1 fruit fly cellular context compared by ENCODE assay signal in genomic region chr3R:23396548-23397294, dm6.
A peak's percentile ranks its signal among the peaks of the same experiment; 100 is the strongest.
TF ChIP-seq lines count a peak whose summit lies in the region.

No protein-coding gene starts in this region.

TF ChIP-seq in whole organism, embryonic, 481 proteins besides CTCF, POLR2A, EP300 and RAD21 (continued from another document and continues in another):
- TF ChIP-seq peb (GFP tag; IDR thresholded peaks at IDR 0.05; lab: Robert Waterston, UW) (no peak), sima (GFP tag; optimal IDR thresholded peaks at IDR 0.05; lab: Kevin White, UChicago) (no peak), ci (GFP tag; IDR thresholded peaks at IDR 0.05; lab: Robert Waterston, UW) (peak; percentile 75), Dll (GFP tag; IDR thresholded peaks at IDR 0.05; lab: Robert Waterston, UW; ENCODE audit: partially characterized antibody) (no peak), Blimp-1 (GFP tag; optimal IDR thresholded peaks at IDR 0.05; lab: Kevin White, UChicago) (peak; percentile 17), dati (GFP tag; IDR thresholded peaks at IDR 0.05; lab: Robert Waterston, UW) (no peak), CG14014 (GFP tag; IDR thresholded peaks at IDR 0.05; lab: Robert Waterston, UW) (no peak), NC2α (GFP tag; optimal IDR thresholded peaks at IDR 0.05; lab: Kevin White, UChicago) (no peak), CG2678 (tag; optimal IDR thresholded peaks at IDR 0.05; lab: Kevin White, UChicago) (no peak), CG33213 (GFP tag; optimal IDR thresholded peaks at IDR 0.05; lab: Kevin White, UChicago) (no peak), cwo (GFP tag; optimal IDR thresholded peaks at IDR 0.05; lab: Kevin White, UChicago) (no peak), CG34224 (GFP tag; IDR thresholded peaks at IDR 0.05; lab: Robert Waterston, UW; ENCODE audit: partially characterized antibody) (no peak), Atf-2 (GFP tag; optimal IDR thresholded peaks at IDR 0.05; lab: Kevin White, UChicago) (no peak), CG8359 (GFP tag; optimal IDR thresholded peaks at IDR 0.05; lab: Kevin White, UChicago; ENCODE audit: borderline replicate concordance) (no peak), GATAe (GFP tag; conservative IDR thresholded peaks at IDR 0.05; lab: Robert Waterston, UW) (no peak), CG6272 (GFP tag; IDR thresholded peaks at IDR 0.05; lab: Robert Waterston, UW) (no peak), CG10979 (tag; optimal IDR thresholded peaks at IDR 0.05; lab: Kevin White, UChicago) (no peak), Dek (tag; optimal IDR thresholded peaks at IDR 0.05; lab: Kevin White, UChicago) (no peak), CG13296 (GFP tag; optimal IDR thresholded peaks at IDR 0.05; lab: Kevin White, UChicago) (no peak), Sox100B (GFP tag; optimal IDR thresholded peaks at IDR 0.05; lab: Kevin White, UChicago) (peak; percentile 20), CG14667 (GFP tag; IDR thresholded peaks at IDR 0.05; lab: Robert Waterston, UW) (no peak), CG13424 (tag; optimal IDR thresholded peaks at IDR 0.05; lab: Kevin White, UChicago) (peak; percentile 47), CG14710 (tag; optimal IDR thresholded peaks at IDR 0.05; lab: Kevin White, UChicago) (no peak), CG6683 (GFP tag; optimal IDR thresholded peaks at IDR 0.05; lab: Kevin White, UChicago) (no peak), HLHmδ (GFP tag; optimal IDR thresholded peaks at IDR 0.05; lab: Kevin White, UChicago) (no peak), dimm (GFP tag; IDR thresholded peaks at IDR 0.05; lab: Robert Waterston, UW) (peak; percentile 21; the same call in 1 of the 2 replicates), CG6765 (GFP tag; optimal IDR thresholded peaks at IDR 0.05; lab: Kevin White, UChicago) (no peak), dmrt99B (tag; optimal IDR thresholded peaks at IDR 0.05; lab: Kevin White, UChicago) (peak; percentile 47), CG18476 (GFP tag; optimal IDR thresholded peaks at IDR 0.05; lab: Kevin White, UChicago) (no peak), CG16815 (GFP tag; optimal IDR thresholded peaks at IDR 0.05; lab: Kevin White, UChicago) (no peak), CG10431 (GFP tag; optimal IDR thresholded peaks at IDR 0.05; lab: Kevin White, UChicago) (no peak), otp (GFP tag; IDR thresholded peaks at IDR 0.05; lab: Robert Waterston, UW) (no peak), E2f1 (GFP tag; IDR thresholded peaks at IDR 0.05; lab: Robert Waterston, UW) (no peak), disco-r (GFP tag; optimal IDR thresholded peaks at IDR 0.05; lab: Kevin White, UChicago) (no peak), Adf1 (GFP tag; IDR thresholded peaks at IDR 0.05; lab: Robert Waterston, UW) (no peak), zen (tag; optimal IDR thresholded peaks at IDR 0.05; lab: Kevin White, UChicago) (no peak), slbo (GFP tag; IDR thresholded peaks at IDR 0.05; lab: Robert Waterston, UW) (peak; percentile 41; the same call in 1 of the 2 replicates), CG8388 (GFP tag; optimal IDR thresholded peaks at IDR 0.05; lab: Kevin White, UChicago) (peak; percentile 33), ranshi (GFP tag; IDR thresholded peaks at IDR 0.05; lab: Robert Waterston, UW) (peak; percentile 32; the same call in 1 of the 2 replicates), MTF-1 (GFP tag; optimal IDR thresholded peaks at IDR 0.05; lab: Kevin White, UChicago; ENCODE audit: borderline replicate concordance) (no peak), Oli (tag; optimal IDR thresholded peaks at IDR 0.05; lab: Kevin White, UChicago) (peak; percentile 56), Rx (GFP tag; IDR thresholded peaks at IDR 0.05; lab: Robert Waterston, UW) (no peak), tup (GFP tag; optimal IDR thresholded peaks at IDR 0.05; lab: Kevin White, UChicago) (no peak), ken (GFP tag; IDR thresholded peaks at IDR 0.05; lab: Robert Waterston, UW) (peak; percentile 20; the same call in 1 of the 3 replicates), wdn (GFP tag; IDR thresholded peaks at IDR 0.05; lab: Robert Waterston, UW) (no peak), Spps (tag; optimal IDR thresholded peaks at IDR 0.05; lab: Kevin White, UChicago) (no peak), CG2712 (tag; optimal IDR thresholded peaks at IDR 0.05; lab: Kevin White, UChicago) (no peak), CG17612 (GFP tag; IDR thresholded peaks at IDR 0.05; lab: Robert Waterston, UW) (no peak), CG4328 (GFP tag; optimal IDR thresholded peaks at IDR 0.05; lab: Kevin White, UChicago) (no peak), CG9727 (GFP tag; optimal IDR thresholded peaks at IDR 0.05; lab: Kevin White, UChicago) (no peak), CG15601 (tag; optimal IDR thresholded peaks at IDR 0.05; lab: Kevin White, UChicago) (peak; percentile 26), Dp (GFP tag; optimal IDR thresholded peaks at IDR 0.05; lab: Kevin White, UChicago) (no peak), Side (GFP tag; optimal IDR thresholded peaks at IDR 0.05; lab: Kevin White, UChicago) (no peak), CG18619 (GFP tag; optimal IDR thresholded peaks at IDR 0.05; lab: Kevin White, UChicago) (no peak), Stat92E (GFP tag; optimal IDR thresholded peaks at IDR 0.05; lab: Kevin White, UChicago) (no peak), Hr78 (GFP tag; optimal IDR thresholded peaks at IDR 0.05; lab: Kevin White, UChicago) (no peak), lilli (GFP tag; optimal IDR thresholded peaks at IDR 0.05; lab: Kevin White, UChicago) (no peak), CG9876 (GFP tag; optimal IDR thresholded peaks at IDR 0.05; lab: Kevin White, UChicago) (no peak), aop (GFP tag; IDR thresholded peaks at IDR 0.05; lab: Robert Waterston, UW) (no peak), HmgD (GFP tag; optimal IDR thresholded peaks at IDR 0.05; lab: Kevin White, UChicago) (no peak), tio (GFP tag; optimal IDR thresholded peaks at IDR 0.05; lab: Kevin White, UChicago) (peak; percentile 14), CG10366 (GFP tag; IDR thresholded peaks at IDR 0.05; lab: Robert Waterston, UW) (peak; percentile 73), Bdp1 (GFP tag; optimal IDR thresholded peaks at IDR 0.05; lab: Kevin White, UChicago) (no peak), exex (tag; optimal IDR thresholded peaks at IDR 0.05; lab: Kevin White, UChicago) (no peak), Atf6 (GFP tag; IDR thresholded peaks at IDR 0.05; lab: Robert Waterston, UW) (no peak; the same call in 1 of the 2 replicates), sob (GFP tag; IDR thresholded peaks at IDR 0.05; lab: Robert Waterston, UW) (no peak), psq (GFP tag; optimal IDR thresholded peaks at IDR 0.05; lab: Kevin White, UChicago) (no peak), dpn (GFP tag; optimal IDR thresholded peaks at IDR 0.05; lab: Kevin White, UChicago) (peak in 1 of 2 experiments; percentile 42), jing (GFP tag; optimal IDR thresholded peaks at IDR 0.05; lab: Kevin White, UChicago) (no peak), Lpt (GFP tag; optimal IDR thresholded peaks at IDR 0.05; lab: Kevin White, UChicago) (no peak), pros (GFP tag; optimal IDR thresholded peaks at IDR 0.05; lab: Kevin White, UChicago) (no peak), CG4707 (GFP tag; optimal IDR thresholded peaks at IDR 0.05; lab: Kevin White, UChicago) (no peak), CG7987 (GFP tag; optimal IDR thresholded peaks at IDR 0.05; lab: Kevin White, UChicago) (no peak), Eip74EF (GFP tag; optimal IDR thresholded peaks at IDR 0.05; lab: Kevin White, UChicago) (no peak), trh (GFP tag; optimal IDR thresholded peaks at IDR 0.05; lab: Kevin White, UChicago) (no peak), az2 (GFP tag; optimal IDR thresholded peaks at IDR 0.05; lab: Kevin White, UChicago) (peak; percentile 45), CG18262 (tag; optimal IDR thresholded peaks at IDR 0.05; lab: Kevin White, UChicago) (no peak), CG18011 (GFP tag; optimal IDR thresholded peaks at IDR 0.05; lab: Kevin White, UChicago) (no peak), CG12071 (GFP tag; optimal IDR thresholded peaks at IDR 0.05; lab: Kevin White, UChicago) (no peak), H2.0 (GFP tag; IDR thresholded peaks at IDR 0.05; lab: Robert Waterston, UW) (peak; percentile 54; the same call in 1 of the 2 replicates), ATbp (GFP tag; optimal IDR thresholded peaks at IDR 0.05; lab: Kevin White, UChicago) (peak; percentile 43), CG2120 (GFP tag; optimal IDR thresholded peaks at IDR 0.05; lab: Kevin White, UChicago) (no peak), CG10267 (tag; optimal IDR thresholded peaks at IDR 0.05; lab: Kevin White, UChicago) (no peak), Gug (GFP tag; IDR thresholded peaks at IDR 0.05; lab: Robert Waterston, UW) (no peak), CG15073 (GFP tag; optimal IDR thresholded peaks at IDR 0.05; lab: Kevin White, UChicago) (no peak), NfI (GFP tag; optimal IDR thresholded peaks at IDR 0.05; lab: Kevin White, UChicago) (no peak), CG33557 (GFP tag; optimal IDR thresholded peaks at IDR 0.05; lab: Kevin White, UChicago) (no peak), CG12219 (GFP tag; optimal IDR thresholded peaks at IDR 0.05; lab: Kevin White, UChicago) (no peak), Asciz (GFP tag; optimal IDR thresholded peaks at IDR 0.05; lab: Kevin White, UChicago) (peak; percentile 11), wek (GFP tag; optimal IDR thresholded peaks at IDR 0.05; lab: Kevin White, UChicago) (no peak), CG5245 (GFP tag; optimal IDR thresholded peaks at IDR 0.05; lab: Kevin White, UChicago) (no peak), CG10959 (GFP tag; IDR thresholded peaks at IDR 0.05; lab: Robert Waterston, UW) (no peak), CG11247 (GFP tag; IDR thresholded peaks at IDR 0.05; lab: Robert Waterston, UW) (no peak), Fer3 (tag; optimal IDR thresholded peaks at IDR 0.05; lab: Kevin White, UChicago) (no peak), CG10209 (GFP tag; optimal IDR thresholded peaks at IDR 0.05; lab: Kevin White, UChicago) (peak; percentile 23), CG13775 (GFP tag; optimal IDR thresholded peaks at IDR 0.05; lab: Kevin White, UChicago) (no peak), kay (GFP tag; optimal IDR thresholded peaks at IDR 0.05; lab: Kevin White, UChicago) (no peak), Doc3 (GFP tag; IDR thresholded peaks at IDR 0.05; lab: Robert Waterston, UW; ENCODE audit: partially characterized antibody) (no peak), sna (GFP tag; IDR thresholded peaks at IDR 0.05; lab: Robert Waterston, UW; ENCODE audit: partially characterized antibody) (no peak), Oaz (GFP tag; IDR thresholded peaks at IDR 0.05; lab: Robert Waterston, UW) (no peak), tap (tag; optimal IDR thresholded peaks at IDR 0.05; lab: Kevin White, UChicago) (no peak), ara (GFP tag; IDR thresholded peaks at IDR 0.05; lab: Robert Waterston, UW) (no peak), Sox102F (GFP tag; optimal IDR thresholded peaks at IDR 0.05; lab: Kevin White, UChicago) (peak; percentile 84), row (GFP tag; IDR thresholded peaks at IDR 0.05; lab: Robert Waterston, UW) (peak; percentile 70; the same call in 2 of the 3 replicates), yki (optimal IDR thresholded peaks at IDR 0.05; lab: Kevin White, UChicago) (no peak), CG13624 (GFP tag; optimal IDR thresholded peaks at IDR 0.05; lab: Kevin White, UChicago) (no peak), gsb-n (tag; optimal IDR thresholded peaks at IDR 0.05; lab: Kevin White, UChicago) (peak; percentile 31), CG18764 (GFP tag; optimal IDR thresholded peaks at IDR 0.05; lab: Kevin White, UChicago) (no peak), CG13123 (GFP tag; optimal IDR thresholded peaks at IDR 0.05; lab: Kevin White, UChicago) (no peak), CG9817 (tag; optimal IDR thresholded peaks at IDR 0.05; lab: Kevin White, UChicago) (no peak), CG4424 (GFP tag; optimal IDR thresholded peaks at IDR 0.05; lab: Kevin White, UChicago) (no peak), Deaf1 (tag; optimal IDR thresholded peaks at IDR 0.05; lab: Kevin White, UChicago) (no peak), CG17829 (tag; optimal IDR thresholded peaks at IDR 0.05; lab: Kevin White, UChicago) (no peak), Ptx1 (GFP tag; IDR thresholded peaks at IDR 0.05; lab: Robert Waterston, UW) (no peak), CG2889 (GFP tag; IDR thresholded peaks at IDR 0.05; lab: Robert Waterston, UW) (no peak), Pdp1 (GFP tag; optimal IDR thresholded peaks at IDR 0.05; lab: Kevin White, UChicago) (no peak), Ets65A (GFP tag; lab: Kevin White, UChicago) (no peak), CG10565 (GFP tag; optimal IDR thresholded peaks at IDR 0.05; lab: Kevin White, UChicago) (no peak), HLH54F (GFP tag; optimal IDR thresholded peaks at IDR 0.05; lab: Kevin White, UChicago) (no peak), trem (tag; optimal IDR thresholded peaks at IDR 0.05; lab: Kevin White, UChicago) (no peak), da (GFP tag; optimal IDR thresholded peaks at IDR 0.05; lab: Kevin White, UChicago) (no peak), CG34376 (GFP tag; optimal IDR thresholded peaks at IDR 0.05; lab: Kevin White, UChicago) (no peak), TFAM (GFP tag; optimal IDR thresholded peaks at IDR 0.05; lab: Kevin White, UChicago) (no peak), Hr51 (GFP tag; optimal IDR thresholded peaks at IDR 0.05; lab: Kevin White, UChicago) (no peak), unc-4 (GFP tag; IDR thresholded peaks at IDR 0.05; lab: Robert Waterston, UW; ENCODE audit: partially characterized antibody) (no peak), CG3726 (GFP tag; IDR thresholded peaks at IDR 0.05; lab: Robert Waterston, UW) (no peak), danr (GFP tag; IDR thresholded peaks at IDR 0.05; lab: Robert Waterston, UW) (no peak), org-1 (GFP tag; optimal IDR thresholded peaks at IDR 0.05; lab: Kevin White, UChicago) (no peak), HmgZ (tag; optimal IDR thresholded peaks at IDR 0.05; lab: Kevin White, UChicago) (no peak), nerfin-2 (GFP tag; IDR thresholded peaks at IDR 0.05; lab: Robert Waterston, UW; ENCODE audit: partially characterized antibody) (no peak), CG14965 (GFP tag; optimal IDR thresholded peaks at IDR 0.05; lab: Kevin White, UChicago; ENCODE audit: borderline replicate concordance) (no peak), Optix (GFP tag; IDR thresholded peaks at IDR 0.05; lab: Robert Waterston, UW) (0 out of 3 replicates have a peak, but pooled peaks have one; percentile 9), caup (GFP tag; optimal IDR thresholded peaks at IDR 0.05; lab: Kevin White, UChicago; ENCODE audit: severe bottlenecking) (no peak), sc (optimal IDR thresholded peaks at IDR 0.05; lab: Kevin White, UChicago) (no peak), sc (GFP tag; optimal IDR thresholded peaks at IDR 0.05; lab: Kevin White, UChicago) (peak; percentile 8), CG7372 (GFP tag; IDR thresholded peaks at IDR 0.05; lab: Robert Waterston, UW) (no peak), Fer1 (GFP tag; optimal IDR thresholded peaks at IDR 0.05; lab: Kevin White, UChicago) (no peak), so (GFP tag; IDR thresholded peaks at IDR 0.05; lab: Robert Waterston, UW) (peak; percentile 45; the same call in 1 of the 3 replicates)
